Fruit fly (Drosophila melanogaster): ENCODE data around the gene CG31199.

- TF ChIP-seq Dll (optimal IDR thresholded peaks at IDR 0.05) (no peak), CG8478 (optimal IDR thresholded peaks at IDR 0.05) (no peak)
These were observed 29.3 kb downstream of the CG31199 start, which contains the start of gene Oamb for dm6 chr3R:20714360-20714759.

Data from whole organism.